Fruit fly (Drosophila melanogaster): Measurements from ENCODE around the gene nmo.

DNA sequence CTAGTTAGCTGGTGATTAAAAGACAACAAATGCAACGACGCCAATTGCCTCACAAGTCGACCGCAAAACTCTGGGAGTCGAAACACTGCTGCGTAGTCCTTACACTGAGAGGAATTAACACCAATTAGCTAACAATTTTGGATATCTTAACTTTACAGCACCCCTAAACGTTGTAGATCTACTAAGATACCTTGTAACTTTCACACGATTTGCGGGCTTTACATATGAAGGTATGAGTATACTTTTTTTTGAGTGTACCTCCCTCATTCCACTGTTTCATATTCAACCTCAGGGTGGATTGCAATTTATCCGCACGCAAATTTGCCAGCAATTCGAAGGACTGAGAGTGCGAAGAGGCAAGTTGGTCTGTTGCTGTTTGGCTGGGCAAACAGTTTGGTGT is 15.3 kb upstream of the nmo start:
- TF ChIP-seq Sin3A (optimal IDR thresholded peaks at IDR 0.05) (no peak), h (optimal IDR thresholded peaks at IDR 0.05) (no peak)
